Worm (Caenorhabditis elegans) whole organism, L4 larva: ENCODE results near the gene T02B11.3.
"Not testable (repeated sequence)": the region's sequence is repeated elsewhere in the genome, so short reads cannot be mapped to it uniquely, and the experiment has no call there.

Experiments
- F10B5.3 ChIP-seq: sonication (generic microtip); optimal IDR thresholded peaks from 2 replicates; lab custom pipeline; 2016; ENCODE audit warnings: mild to moderate bottlenecking, missing genetic modification characterization, missing compliant biosample characterization
- F26F4.8 ChIP-seq: fragments of 200-800 bp; sonication (Bioruptor generic); conservative IDR thresholded peaks from 2 replicates; pipeline ENCODE4 v1.3.6; 2022; ENCODE audit warnings: missing genetic modification characterization, missing compliant biosample characterization
- F44E2.7 ChIP-seq: fragments of 200-800 bp; sonication (Bioruptor generic); IDR thresholded peaks from 2 replicates; pipeline ENCODE4 v2.1.2; 2022; ENCODE audit warnings: missing genetic modification characterization, missing compliant biosample characterization
- F49E8.2 ChIP-seq: sonication (generic microtip); optimal IDR thresholded peaks from 2 replicates; lab custom pipeline; 2016; ENCODE audit warnings: missing compliant biosample characterization, mild to moderate bottlenecking, missing genetic modification characterization, borderline replicate concordance
- Y48G9A.11 ChIP-seq: fragments of 200-800 bp; sonication (Bioruptor generic); IDR thresholded peaks from 2 replicates; pipeline ENCODE4 v1.3.6; 2022; ENCODE audit warnings: missing genetic modification reagents, missing genetic modification characterization, missing compliant biosample characterization
- ZK546.5 ChIP-seq, 2 experiments: sonication (generic microtip); optimal IDR thresholded peaks; 2 replicates each; lab custom pipeline; 2017; ENCODE audit warnings: missing biosample characterization in 2 of 2, missing genetic modification characterization in 2 of 2
- aly-2 ChIP-seq: sonication (generic microtip); optimal IDR thresholded peaks from 2 replicates; lab custom pipeline; 2018; ENCODE audit warnings: missing biosample characterization, missing genetic modification characterization
- attf-4 ChIP-seq: sonication (generic microtip); optimal IDR thresholded peaks from 3 replicates; lab custom pipeline; 2017; ENCODE audit warnings: missing biosample characterization, missing genetic modification characterization
- ceh-62 ChIP-seq: sonication (generic microtip); optimal IDR thresholded peaks from 2 replicates; lab custom pipeline; 2017; ENCODE audit warnings: missing biosample characterization, missing genetic modification characterization
- ctbp-1 ChIP-seq: fragments of 200-800 bp; sonication (Bioruptor generic); IDR thresholded peaks from 2 replicates; pipeline ENCODE4 v1.3.6; 2022; ENCODE audit warnings: missing genetic modification reagents, missing genetic modification characterization, missing compliant biosample characterization
- daf-8 ChIP-seq: fragments of 200-800 bp; sonication (Bioruptor generic); IDR thresholded peaks from 2 replicates; pipeline ENCODE4 v1.3.6; 2022; ENCODE audit warnings: missing genetic modification characterization, missing compliant biosample characterization
- duxl-1 ChIP-seq: sonication (generic microtip); optimal IDR thresholded peaks from 2 replicates; lab custom pipeline; 2016; ENCODE audit warnings: mild to moderate bottlenecking, missing genetic modification characterization, moderate library complexity, missing compliant biosample characterization; ENCODE audit not compliant: poor library complexity
- egl-27 ChIP-seq: sonication (generic microtip); optimal IDR thresholded peaks from 3 replicates; lab custom pipeline; 2017; ENCODE audit warnings: missing biosample characterization, missing genetic modification reagents, missing genetic modification characterization
- egl-43 ChIP-seq: fragments of 200-800 bp; sonication (Bioruptor generic); IDR thresholded peaks from 2 replicates; pipeline ENCODE4 v1.3.6; 2022; ENCODE audit warnings: missing genetic modification reagents, missing genetic modification characterization, missing compliant biosample characterization
- gei-8 ChIP-seq: fragments of 200-800 bp; sonication (Bioruptor generic); optimal IDR thresholded peaks from 2 replicates; lab custom pipeline; 2018; ENCODE audit warnings: mild to moderate bottlenecking, missing genetic modification characterization, missing compliant biosample characterization
- jun-1 ChIP-seq: fragments of 150-350 bp; optimal IDR thresholded peaks from 2 replicates; lab custom pipeline; 2014; ENCODE audit warnings: missing biosample characterization, missing genetic modification reagents, missing genetic modification characterization
- lin-15B ChIP-seq: fragments of 150-350 bp; sonication (generic microtip); optimal IDR thresholded peaks from 3 replicates; lab custom pipeline; 2014; ENCODE audit warnings: missing biosample characterization, missing genetic modification characterization
- lin-38 ChIP-seq: fragments of 200-800 bp; sonication (Bioruptor generic); IDR thresholded peaks from 2 replicates; pipeline ENCODE4 v1.3.6; 2022; ENCODE audit warnings: missing genetic modification reagents, missing genetic modification characterization, missing compliant biosample characterization
- mep-1 ChIP-seq: fragments of 150-350 bp; sonication (generic microtip); optimal IDR thresholded peaks from 3 replicates; lab custom pipeline; 2014; ENCODE audit warnings: missing biosample characterization, missing genetic modification characterization
- mxl-2 ChIP-seq: fragments of 200-800 bp; sonication (Bioruptor generic); conservative IDR thresholded peaks from 2 replicates; pipeline ENCODE4 v1.3.6; 2022; ENCODE audit warnings: missing genetic modification reagents, missing genetic modification characterization, missing compliant biosample characterization
- nhr-111 ChIP-seq: fragments of 200-800 bp; sonication (Bioruptor generic); optimal IDR thresholded peaks from 2 replicates; lab custom pipeline; 2018; ENCODE audit warnings: mild to moderate bottlenecking, missing genetic modification characterization, missing compliant biosample characterization
- nhr-237 ChIP-seq: sonication (generic microtip); optimal IDR thresholded peaks from 2 replicates; lab custom pipeline; 2017; ENCODE audit warnings: missing biosample characterization, missing genetic modification characterization
- nhr-28 ChIP-seq: fragments of 150-350 bp; optimal IDR thresholded peaks from 2 replicates; lab custom pipeline; 2014; ENCODE audit warnings: missing biosample characterization, missing genetic modification characterization
- nhr-48 ChIP-seq: sonication (generic microtip); optimal IDR thresholded peaks from 2 replicates; lab custom pipeline; 2016; ENCODE audit warnings: mild to moderate bottlenecking, missing genetic modification characterization, missing compliant biosample characterization
- nhr-76 ChIP-seq: fragments of 150-350 bp; optimal IDR thresholded peaks from 2 replicates; lab custom pipeline; 2014; ENCODE audit warnings: missing biosample characterization, missing genetic modification characterization
- nhr-77 ChIP-seq: fragments of 150-350 bp; optimal IDR thresholded peaks from 2 replicates; lab custom pipeline; 2014; ENCODE audit warnings: missing biosample characterization, missing genetic modification characterization
- pha-4 ChIP-seq, 2 experiments: fragments of 150-350 bp in 1 of 2; fragments of 200-800 bp in 1 of 2; sonication (Bioruptor generic) in 1 of 2; IDR thresholded peaks in 1 of 2; optimal IDR thresholded peaks in 1 of 2; 2 replicates each; pipeline versions ENCODE4 v1.3.6 to Lab custom; 2014 to 2022; ENCODE audit warnings: missing genetic modification characterization in 2 of 2, missing genetic modification reagents in 2 of 2, missing biosample characterization in 1 of 2, missing compliant biosample characterization in 1 of 2
- pqm-1 ChIP-seq: sonication (generic microtip); optimal IDR thresholded peaks from 2 replicates; lab custom pipeline; 2017; ENCODE audit warnings: missing biosample characterization, missing genetic modification characterization
- rbr-2 ChIP-seq: sonication (generic microtip); optimal IDR thresholded peaks from 2 replicates; lab custom pipeline; 2016; ENCODE audit warnings: missing genotype, missing genetic modification characterization, missing compliant biosample characterization
- set-16 ChIP-seq: fragments of 200-800 bp; sonication (Bioruptor generic); IDR thresholded peaks from 2 replicates; pipeline ENCODE4 v1.3.6; 2022; ENCODE audit warnings: missing genetic modification reagents, missing genetic modification characterization, missing compliant biosample characterization
- skn-1 ChIP-seq: fragments of 150-350 bp; optimal IDR thresholded peaks from 2 replicates; lab custom pipeline; 2014; ENCODE audit warnings: missing biosample characterization, missing genetic modification characterization
- snpc-4 ChIP-seq: fragments of 150-350 bp; optimal IDR thresholded peaks from 2 replicates; lab custom pipeline; 2014; ENCODE audit warnings: missing biosample characterization, missing genetic modification characterization
- tag-97 ChIP-seq: fragments of 200-800 bp; sonication (Bioruptor generic); IDR thresholded peaks from 2 replicates; pipeline ENCODE4 v1.3.6; 2022; ENCODE audit warnings: missing genetic modification characterization, missing compliant biosample characterization
- unc-62 ChIP-seq, 3 experiments: fragments of 150-350 bp in 1 of 3; sonication (generic microtip); optimal IDR thresholded peaks in 2 of 3; peaks in 1 of 3; 1 replicate in 1 of 3; 2 replicates in 2 of 3; lab custom pipeline; 2014 to 2017; ENCODE audit warnings: missing biosample characterization in 3 of 3, missing genetic modification characterization in 3 of 3, missing genetic modification reagents in 3 of 3, missing genotype in 1 of 3
- zfp-2 ChIP-seq: sonication (generic microtip); optimal IDR thresholded peaks from 2 replicates; lab custom pipeline; 2016; ENCODE audit warnings: mild to moderate bottlenecking, missing genetic modification characterization, missing compliant biosample characterization
- ztf-11 ChIP-seq: fragments of 150-350 bp; optimal IDR thresholded peaks from 2 replicates; lab custom pipeline; 2014; ENCODE audit warnings: missing biosample characterization, missing genetic modification characterization
- ztf-7 ChIP-seq: fragments of 150-350 bp; optimal IDR thresholded peaks from 2 replicates; lab custom pipeline; 2014; ENCODE audit warnings: missing biosample characterization, missing genetic modification characterization

Gene T02B11.3

DNA sequence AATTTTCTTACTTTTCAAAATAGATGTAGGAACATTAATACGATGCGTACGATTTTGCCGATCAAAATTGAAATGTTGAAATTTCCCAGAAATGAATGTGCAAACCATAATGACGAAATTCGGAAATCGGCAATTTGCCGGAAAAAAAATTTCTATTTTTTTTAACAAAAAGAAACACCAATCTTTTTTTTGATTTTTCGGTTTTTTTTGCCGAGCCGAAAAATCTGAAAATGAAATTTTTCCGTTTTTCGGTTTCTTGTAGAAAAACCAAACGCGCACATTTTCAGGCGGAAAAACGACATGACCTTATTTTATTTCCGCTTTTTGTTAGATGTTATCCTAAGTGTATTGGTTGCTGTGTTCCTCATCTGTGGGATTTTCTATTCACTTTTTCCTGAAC, 19.1 kb downstream of the T02B11.3 start, which contains the start of gene srbc-13:
Gene srbc-13, plus strand, starts transcription at position 301 of the 400 bp plus-strand sequence.
- TF ChIP-seq ctbp-1 (no peak), nhr-237 (tag; lab: Kevin White, UChicago) (no peak), pqm-1 (tag; lab: Kevin White, UChicago) (no peak), jun-1 (tag; lab: Kevin White, UChicago) (no peak), egl-43 (no peak), mxl-2 (GFP tag; lab: Robert Waterston, UW) (no peak), nhr-111 (no peak), ceh-62 (tag; lab: Kevin White, UChicago) (no peak)

DNA sequence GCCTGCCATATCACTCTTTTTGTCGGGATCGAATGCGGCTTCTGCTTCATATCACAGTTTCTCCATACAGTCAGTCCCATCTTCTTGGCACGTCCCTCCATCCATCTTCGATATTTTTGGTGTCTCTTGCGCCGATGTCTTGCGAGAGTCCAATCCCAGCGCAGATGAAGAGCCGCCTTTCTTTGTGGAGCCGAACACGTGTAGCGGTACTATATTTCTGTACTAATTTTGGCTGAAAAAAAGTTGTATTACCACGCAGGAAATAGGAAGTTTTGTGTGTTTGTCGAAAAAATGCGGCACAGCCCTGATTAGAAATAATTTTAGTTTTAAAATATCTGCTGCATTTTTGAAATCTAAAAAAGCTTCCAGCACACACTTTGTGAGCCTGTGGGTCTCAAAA, 23.5 kb downstream of the T02B11.3 start, which contains the start of gene K09C6.8:
Gene K09C6.8, minus strand, starts transcription at position 101 of the 400 bp plus-strand sequence.
- not testable (repeated sequence) for TF ChIP-seq Y48G9A.11 (GFP tag; lab: Robert Waterston, UW); gei-8 (GFP tag; lab: Kevin White, UChicago); nhr-28 (tag; lab: Kevin White, UChicago)

DNA sequence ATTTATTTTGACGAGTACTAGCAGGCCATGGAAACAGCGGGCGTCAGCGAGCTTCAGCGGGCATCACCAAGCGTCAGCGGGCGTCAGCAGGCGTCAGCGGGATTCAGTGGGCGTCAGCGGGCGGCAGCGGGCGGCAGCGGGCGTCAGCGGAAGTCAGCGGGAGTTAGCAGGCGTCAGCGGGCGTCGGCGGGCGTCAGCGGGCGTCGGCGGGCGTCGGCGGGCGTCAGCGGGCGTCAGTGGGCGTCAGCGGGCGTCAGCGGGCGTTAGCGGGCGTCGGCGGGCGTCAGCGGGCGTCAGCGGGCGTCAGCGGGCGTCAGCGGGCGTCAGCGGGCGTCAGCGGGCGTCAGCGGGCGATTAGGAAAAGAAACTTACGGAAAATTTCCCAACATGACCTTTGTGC, 24.0 kb downstream of the T02B11.3 start:
- TF ChIP-seq set-16 (GFP tag; lab: Robert Waterston, UW) (peak; percentile 99), tag-97 (no peak), egl-43 (peak; percentile 62; the same call in 1 of the 2 replicates), attf-4 (tag; lab: Kevin White, UChicago) (no peak), nhr-76 (tag; lab: Kevin White, UChicago) (no peak), pha-4 (GFP tag; IDR thresholded peaks at IDR 0.05; lab: Robert Waterston, UW) (peak; percentile 83; the same call in 1 of the 2 replicates), pha-4 (tag; optimal IDR thresholded peaks at IDR 0.05; lab: Kevin White, UChicago) (no peak), ctbp-1 (no peak), ZK546.5 (tag; optimal IDR thresholded peaks at IDR 0.05; lab: Kevin White, UChicago) (no peak)

DNA sequence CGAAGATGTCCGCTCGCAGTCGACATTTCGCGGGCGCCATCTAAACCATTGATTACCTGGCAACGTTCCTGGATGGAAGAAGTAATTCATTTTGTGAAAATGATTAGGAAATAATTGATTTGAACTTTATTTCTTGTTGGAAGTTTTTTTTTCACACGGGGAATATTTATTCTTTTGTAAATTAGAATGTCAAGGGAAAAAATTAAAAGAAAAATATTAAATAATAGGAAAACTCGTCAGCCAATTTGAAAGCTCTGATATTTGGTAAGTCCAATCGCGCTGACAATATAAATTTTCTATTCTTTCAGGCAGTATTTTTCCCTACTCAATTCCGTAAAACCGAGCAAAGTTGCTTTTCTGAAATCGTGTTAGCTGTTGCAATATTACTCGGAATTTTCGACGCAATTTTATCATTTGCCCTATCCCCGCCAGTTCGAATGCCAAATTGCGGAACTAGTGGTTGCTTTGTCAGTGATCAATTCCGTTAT, 27.6 kb downstream of the T02B11.3 start, which contains the start of the genes K09C6.7 and K09C6.10:
Gene K09C6.7, minus strand, starts transcription at position 101 of the 488 bp plus-strand sequence.
Gene K09C6.10, plus strand, starts transcription at position 438 of the 488 bp plus-strand sequence.
- not testable (repeated sequence) for TF ChIP-seq snpc-4 (tag; lab: Kevin White, UChicago); daf-8; duxl-1 (tag; lab: Kevin White, UChicago)

DNA sequence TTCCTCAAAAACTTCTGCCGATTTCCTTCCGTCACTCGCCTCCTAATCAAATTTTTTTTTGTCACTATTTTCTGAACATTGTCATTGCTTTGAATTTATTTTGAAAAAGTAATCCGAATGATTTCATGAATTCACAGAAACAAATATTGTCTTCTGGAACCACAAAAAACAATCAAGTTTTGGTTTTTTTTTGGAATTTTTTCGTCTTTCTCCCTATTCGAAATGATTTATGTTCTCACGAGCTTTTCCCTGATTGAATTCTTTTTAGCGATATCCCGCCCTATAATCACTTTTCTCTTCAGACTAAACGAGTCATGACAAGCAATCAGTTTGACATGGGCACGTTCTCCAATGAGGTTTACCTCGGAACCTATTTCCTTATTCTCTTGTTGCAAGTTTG, 33.3 kb downstream of the T02B11.3 start, which contains the start of gene F41H8.1:
Gene F41H8.1, plus strand, starts transcription at position 301 of the 400 bp plus-strand sequence.
- TF ChIP-seq daf-8 (no peak), aly-2 (tag; lab: Kevin White, UChicago) (no peak), rbr-2 (tag; lab: Kevin White, UChicago) (no peak), nhr-77 (no peak), F26F4.8 (GFP tag; lab: Robert Waterston, UW) (no peak), mep-1 (tag; lab: Kevin White, UChicago) (no peak), unc-62 (GFP tag; optimal IDR thresholded peaks at IDR 0.05 in 1 of 2; lab: Kevin White, UChicago) (no peak), unc-62 (tag; optimal IDR thresholded peaks at IDR 0.05; lab: Kevin White, UChicago) (no peak), ceh-62 (tag; lab: Kevin White, UChicago) (no peak), skn-1 (no peak), lin-15B (tag; lab: Kevin White, UChicago) (no peak), egl-27 (tag; lab: Kevin White, UChicago) (no peak), F49E8.2 (tag; lab: Kevin White, UChicago) (no peak), nhr-48 (tag; lab: Kevin White, UChicago) (no peak), F10B5.3 (tag; lab: Kevin White, UChicago) (no peak), zfp-2 (tag; lab: Kevin White, UChicago) (no peak), F44E2.7 (GFP tag; lab: Robert Waterston, UW) (no peak), ztf-7 (tag; lab: Kevin White, UChicago) (no peak), lin-38 (GFP tag; lab: Robert Waterston, UW) (no peak), ztf-11 (tag; lab: Kevin White, UChicago) (no peak)
- TF ChIP-seq, all 104 proteins: peak for 0
